Worm (Caenorhabditis elegans): ENCODE results near the gene rml-3.

DNA sequence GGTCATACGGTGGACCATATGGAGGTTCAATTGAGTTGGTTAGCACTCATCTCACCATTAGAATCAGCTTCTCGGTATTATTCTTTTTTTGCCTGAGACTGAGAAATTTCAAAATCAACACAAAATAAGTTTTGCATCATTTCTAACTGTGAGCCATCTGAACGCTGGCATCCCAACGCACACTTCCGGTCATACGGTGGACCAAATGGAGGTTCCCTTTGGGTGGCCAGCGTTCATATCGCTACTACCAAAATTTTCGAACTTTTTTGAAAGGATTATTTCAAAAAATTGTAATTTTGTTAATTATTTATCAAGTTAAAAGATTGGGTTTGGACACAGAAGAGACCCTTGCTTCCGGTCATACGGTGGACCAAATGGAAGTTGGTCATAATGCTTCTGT is 13.9 kb upstream of the rml-3 start:
- TF ChIP-seq unc-86 (tag; optimal IDR thresholded peaks at IDR 0.05) (no peak), unc-55 (GFP tag; optimal IDR thresholded peaks at IDR 0.05) (no peak), pha-4 (tag; optimal IDR thresholded peaks at IDR 0.05) (no peak), sox-4 (tag; optimal IDR thresholded peaks at IDR 0.05) (no peak), dmd-4 (tag; optimal IDR thresholded peaks at IDR 0.05; ENCODE audit: borderline replicate concordance) (no peak)
